Worm (Caenorhabditis elegans) whole organism, L2 larva: ENCODE results near the gene F21D12.2.
A peak's percentile ranks its signal among the peaks of the same experiment; 100 is the strongest.

ENCODE experiments used
- C34F6.9 ChIP-seq: fragments of 150-350 bp; optimal IDR thresholded peaks from 2 replicates; lab custom pipeline; 2014; ENCODE audit warnings: missing biosample characterization, missing genetic modification characterization
- F13H6.1 ChIP-seq: sonication (generic microtip); optimal IDR thresholded peaks from 2 replicates; lab custom pipeline; 2016; ENCODE audit warnings: missing genetic modification characterization, missing compliant biosample characterization
- R02D3.7 ChIP-seq: fragments of 150-350 bp; optimal IDR thresholded peaks from 2 replicates; lab custom pipeline; 2014; ENCODE audit warnings: missing biosample characterization, missing genetic modification characterization
- Y55F3AM.14 ChIP-seq: fragments of 200-800 bp; sonication (Bioruptor generic); optimal IDR thresholded peaks from 2 replicates; lab custom pipeline; 2018; ENCODE audit warnings: mild to moderate bottlenecking, missing genetic modification characterization, missing compliant biosample characterization
- ZK546.5 ChIP-seq: sonication (generic microtip); optimal IDR thresholded peaks from 2 replicates; lab custom pipeline; 2017; ENCODE audit warnings: missing biosample characterization, missing genetic modification characterization
- alr-1 ChIP-seq: fragments of 150-350 bp; optimal IDR thresholded peaks from 2 replicates; lab custom pipeline; 2014; ENCODE audit warnings: missing biosample characterization, missing genetic modification characterization
- aly-2 ChIP-seq: fragments of 150-350 bp; optimal IDR thresholded peaks from 2 replicates; lab custom pipeline; 2014; ENCODE audit warnings: missing biosample characterization, missing genetic modification characterization
- ama-1 ChIP-seq: fragments of 150-350 bp; optimal IDR thresholded peaks from 2 replicates; lab custom pipeline; 2018; ENCODE audit warnings: inconsistent platforms
- blmp-1 ChIP-seq: sonication (generic microtip); optimal IDR thresholded peaks from 2 replicates; lab custom pipeline; 2017; ENCODE audit warnings: missing genetic modification characterization, mild to moderate bottlenecking, missing compliant biosample characterization, antibody characterized with exemption, moderate library complexity; ENCODE audit not compliant: insufficient read depth
- ceh-16 ChIP-seq: fragments of 150-350 bp; optimal IDR thresholded peaks from 2 replicates; lab custom pipeline; 2014; ENCODE audit warnings: missing biosample characterization, missing genetic modification characterization
- ceh-82 ChIP-seq: fragments of 150-350 bp; optimal IDR thresholded peaks from 2 replicates; lab custom pipeline; 2014; ENCODE audit warnings: missing biosample characterization, missing genetic modification characterization
- crh-2 ChIP-seq: sonication (generic microtip); optimal IDR thresholded peaks from 2 replicates; lab custom pipeline; 2017; ENCODE audit warnings: missing biosample characterization, missing genetic modification characterization
- dmd-4 ChIP-seq: sonication (generic microtip); optimal IDR thresholded peaks from 2 replicates; lab custom pipeline; 2017; ENCODE audit warnings: missing biosample characterization, missing genetic modification characterization
- egl-27 ChIP-seq: sonication (generic microtip); optimal IDR thresholded peaks from 3 replicates; lab custom pipeline; 2017; ENCODE audit warnings: missing biosample characterization, missing genetic modification reagents, missing genetic modification characterization
- elt-1 ChIP-seq: fragments of 150-350 bp; optimal IDR thresholded peaks from 2 replicates; lab custom pipeline; 2014; ENCODE audit warnings: missing biosample characterization, missing genetic modification characterization
- elt-3 ChIP-seq: sonication (generic microtip); optimal IDR thresholded peaks from 2 replicates; lab custom pipeline; 2017; ENCODE audit warnings: missing biosample characterization, missing genetic modification characterization
- fos-1 ChIP-seq: fragments of 150-350 bp; optimal IDR thresholded peaks from 2 replicates; lab custom pipeline; 2014; ENCODE audit warnings: missing biosample characterization, missing genetic modification characterization
- gmeb-1 ChIP-seq: fragments of 150-350 bp; optimal IDR thresholded peaks from 2 replicates; lab custom pipeline; 2014; ENCODE audit warnings: missing biosample characterization, missing genetic modification characterization
- lin-11 ChIP-seq: fragments of 150-350 bp; sonication (generic microtip); optimal IDR thresholded peaks from 2 replicates; lab custom pipeline; 2014; ENCODE audit warnings: missing biosample characterization, missing genetic modification characterization, inconsistent platforms, mixed read lengths
- lin-13 ChIP-seq: fragments of 150-350 bp; optimal IDR thresholded peaks from 2 replicates; lab custom pipeline; 2014; ENCODE audit warnings: missing biosample characterization, missing genetic modification reagents, missing genetic modification characterization
- lin-39 ChIP-seq: fragments of 150-350 bp; optimal IDR thresholded peaks from 2 replicates; lab custom pipeline; 2014; ENCODE audit warnings: missing biosample characterization, missing genetic modification reagents, missing genetic modification characterization
- lsy-2 ChIP-seq, 2 experiments: fragments of 150-350 bp in 1 of 2; sonication (generic microtip) in 1 of 2; optimal IDR thresholded peaks; 2 replicates each; lab custom pipeline; 2014 to 2017; ENCODE audit warnings: missing biosample characterization in 2 of 2, missing genetic modification characterization in 2 of 2
- mab-5 ChIP-seq: fragments of 150-350 bp; optimal IDR thresholded peaks from 2 replicates; lab custom pipeline; 2014; ENCODE audit warnings: missing biosample characterization, missing genetic modification characterization
- mbf-1 ChIP-seq: sonication (generic microtip); optimal IDR thresholded peaks from 2 replicates; lab custom pipeline; 2017; ENCODE audit warnings: missing biosample characterization, missing genetic modification characterization
- mdl-1 ChIP-seq, 2 experiments: fragments of 150-350 bp in 1 of 2; sonication (generic microtip) in 1 of 2; optimal IDR thresholded peaks; 2 replicates each; lab custom pipeline; 2017; ENCODE audit warnings: missing biosample characterization in 2 of 2, missing genetic modification characterization in 2 of 2
- nhr-10 ChIP-seq: sonication (generic microtip); optimal IDR thresholded peaks from 2 replicates; lab custom pipeline; 2017; ENCODE audit warnings: missing biosample characterization, missing genetic modification characterization
- nhr-11 ChIP-seq: fragments of 150-350 bp; optimal IDR thresholded peaks from 2 replicates; lab custom pipeline; 2014; ENCODE audit warnings: missing biosample characterization, missing genetic modification characterization
- nhr-12 ChIP-seq: fragments of 150-350 bp; optimal IDR thresholded peaks from 2 replicates; lab custom pipeline; 2014; ENCODE audit warnings: missing biosample characterization, missing genetic modification characterization
- nhr-129 ChIP-seq: fragments of 150-350 bp; optimal IDR thresholded peaks from 2 replicates; lab custom pipeline; 2014; ENCODE audit warnings: missing biosample characterization, missing genetic modification characterization
- nhr-21 ChIP-seq: fragments of 150-350 bp; optimal IDR thresholded peaks from 2 replicates; lab custom pipeline; 2014; ENCODE audit warnings: missing biosample characterization, missing genetic modification characterization
- nhr-23 ChIP-seq: fragments of 150-350 bp; optimal IDR thresholded peaks from 2 replicates; lab custom pipeline; 2014; ENCODE audit warnings: missing biosample characterization, missing genetic modification reagents, missing genetic modification characterization
- nhr-237 ChIP-seq: fragments of 150-350 bp; optimal IDR thresholded peaks from 2 replicates; lab custom pipeline; 2014; ENCODE audit warnings: missing biosample characterization, missing genetic modification characterization
- nhr-25 ChIP-seq: fragments of 150-350 bp; sonication (generic microtip); optimal IDR thresholded peaks from 3 replicates; lab custom pipeline; 2014; ENCODE audit warnings: missing biosample characterization, missing genetic modification characterization
- nhr-6 ChIP-seq: fragments of 150-350 bp; optimal IDR thresholded peaks from 2 replicates; lab custom pipeline; 2014; ENCODE audit warnings: missing biosample characterization, missing genetic modification characterization
- nhr-77 ChIP-seq: fragments of 150-350 bp; optimal IDR thresholded peaks from 2 replicates; lab custom pipeline; 2014; ENCODE audit warnings: missing biosample characterization, missing genetic modification characterization
- peb-1 ChIP-seq: fragments of 150-350 bp; optimal IDR thresholded peaks from 2 replicates; lab custom pipeline; 2014; ENCODE audit warnings: missing biosample characterization, missing genetic modification characterization
- sem-4 ChIP-seq: fragments of 150-350 bp; optimal IDR thresholded peaks from 2 replicates; lab custom pipeline; 2014; ENCODE audit warnings: missing biosample characterization, missing genetic modification reagents, missing genetic modification characterization
- skn-1 ChIP-seq: sonication (generic microtip); optimal IDR thresholded peaks from 2 replicates; lab custom pipeline; 2017; ENCODE audit warnings: missing biosample characterization, missing genetic modification characterization
- sma-3 ChIP-seq: sonication (generic microtip); optimal IDR thresholded peaks from 2 replicates; lab custom pipeline; 2016; ENCODE audit warnings: missing genetic modification reagents, missing genetic modification characterization, missing compliant biosample characterization
- sma-9 ChIP-seq, 2 experiments: fragments of 150-350 bp in 1 of 2; sonication (generic microtip) in 1 of 2; optimal IDR thresholded peaks; 2 replicates each; lab custom pipeline; 2014 to 2016; ENCODE audit warnings: missing genetic modification characterization in 2 of 2, mild to moderate bottlenecking in 1 of 2, missing biosample characterization in 1 of 2, missing compliant biosample characterization in 1 of 2, missing genetic modification reagents in 1 of 2, moderate library complexity in 1 of 2
- snpc-4 ChIP-seq: fragments of 150-350 bp; optimal IDR thresholded peaks from 2 replicates; lab custom pipeline; 2014; ENCODE audit warnings: missing biosample characterization, missing genetic modification characterization
- unc-39 ChIP-seq: fragments of 150-350 bp; optimal IDR thresholded peaks from 2 replicates; lab custom pipeline; 2014; ENCODE audit warnings: missing biosample characterization, missing genetic modification characterization
- unc-55 ChIP-seq: fragments of 150-350 bp; sonication (generic microtip); optimal IDR thresholded peaks from 3 replicates; lab custom pipeline; 2014; ENCODE audit warnings: missing biosample characterization, missing genetic modification reagents, missing genetic modification characterization
- unc-62 ChIP-seq: fragments of 150-350 bp; optimal IDR thresholded peaks from 2 replicates; lab custom pipeline; 2014; ENCODE audit warnings: missing biosample characterization, missing genetic modification reagents, missing genetic modification characterization
- zag-1 ChIP-seq: fragments of 150-350 bp; optimal IDR thresholded peaks from 2 replicates; lab custom pipeline; 2014; ENCODE audit warnings: missing biosample characterization, missing genetic modification characterization
- ztf-1 ChIP-seq: fragments of 200-800 bp; sonication (Bioruptor generic); conservative IDR thresholded peaks from 2 replicates; pipeline ENCODE4 v1.3.6; 2022; ENCODE audit warnings: missing genetic modification characterization, missing compliant biosample characterization
- ztf-11 ChIP-seq: sonication (generic microtip); optimal IDR thresholded peaks from 2 replicates; lab custom pipeline; 2017; ENCODE audit warnings: missing biosample characterization, missing genetic modification characterization
- ztf-4 ChIP-seq: fragments of 150-350 bp; optimal IDR thresholded peaks from 2 replicates; lab custom pipeline; 2014; ENCODE audit warnings: missing biosample characterization, missing genetic modification characterization

Gene F21D12.2

DNA sequence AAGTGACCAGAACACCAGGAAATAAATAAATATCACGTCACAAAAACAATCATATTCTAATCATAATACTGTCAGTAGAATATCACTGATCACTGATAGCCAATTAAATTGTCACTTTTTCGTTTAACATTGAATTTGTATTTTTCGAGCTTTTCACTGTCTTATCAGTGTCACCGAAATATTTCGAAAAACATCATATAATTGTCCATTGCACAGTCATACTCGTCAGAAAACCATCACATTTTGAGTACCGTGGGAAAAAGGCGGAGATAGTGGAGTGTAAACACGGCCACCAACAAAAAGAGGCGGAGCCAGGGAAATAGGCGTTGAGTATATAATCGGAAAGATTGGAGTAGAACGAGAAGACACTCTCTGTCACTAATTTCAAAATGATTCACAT is 40.3 kb upstream of the F21D12.2 start:
- TF ChIP-seq aly-2 (tag; lab: Kevin White, UChicago), result no peak
- TF ChIP-seq sma-9 (GFP tag; optimal IDR thresholded peaks at IDR 0.05; lab: Kevin White, UChicago), result peak; percentile 39
- TF ChIP-seq sma-9 (tag; optimal IDR thresholded peaks at IDR 0.05; lab: Kevin White, UChicago), result no peak
- no peak for TF ChIP-seq unc-55 (GFP tag; lab: Kevin White, UChicago)
- TF ChIP-seq nhr-77 (tag; lab: Kevin White, UChicago), result no peak
- TF ChIP-seq ceh-82 (tag; lab: Kevin White, UChicago), result no peak
- TF ChIP-seq alr-1 (tag; lab: Kevin White, UChicago), result no peak
- TF ChIP-seq skn-1, result peak; percentile 7
- no peak for TF ChIP-seq sma-3 (GFP tag; lab: Kevin White, UChicago)
- no peak for TF ChIP-seq ama-1 (lab: Kevin White, UChicago)
- no peak for TF ChIP-seq unc-39
- TF ChIP-seq crh-2 (tag; lab: Kevin White, UChicago), result peak; percentile 29
- TF ChIP-seq fos-1 (tag; lab: Kevin White, UChicago), result peak; percentile 83
- TF ChIP-seq gmeb-1, result no peak
- TF ChIP-seq F13H6.1 (tag; lab: Kevin White, UChicago), result peak; percentile 32

DNA sequence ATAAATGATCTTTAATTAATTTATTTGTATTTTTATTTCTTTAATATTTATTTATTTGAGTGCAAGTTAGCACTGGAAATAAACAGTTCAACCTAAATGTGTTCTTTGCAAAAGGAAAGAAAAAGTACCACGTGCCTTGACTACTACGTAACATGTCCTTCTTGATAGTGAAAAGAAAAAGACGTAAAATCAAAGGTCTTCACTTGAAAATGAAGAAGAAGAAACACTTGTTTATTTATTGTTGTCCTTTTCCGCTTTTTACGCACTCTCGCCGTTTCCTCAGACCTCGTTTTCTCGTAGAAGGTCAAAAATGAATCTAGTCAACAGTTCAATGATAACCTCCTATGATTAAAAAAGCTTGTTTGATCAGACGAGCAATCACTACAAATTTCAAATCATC is 39.6 kb upstream of the F21D12.2 start:
- TF ChIP-seq Y55F3AM.14 (GFP tag; lab: Kevin White, UChicago) (no peak), ceh-16 (no peak), lin-39 (no peak), nhr-237 (tag; lab: Kevin White, UChicago) (no peak), elt-1 (tag; lab: Kevin White, UChicago) (no peak), unc-39 (no peak), nhr-21 (tag; lab: Kevin White, UChicago) (peak; percentile 68), nhr-129 (tag; lab: Kevin White, UChicago) (no peak), ztf-4 (no peak), blmp-1 (tag; lab: Kevin White, UChicago) (peak; percentile 69), alr-1 (tag; lab: Kevin White, UChicago) (no peak), nhr-23 (tag; lab: Kevin White, UChicago) (no peak), lin-11 (tag; lab: Kevin White, UChicago) (no peak), unc-55 (GFP tag; lab: Kevin White, UChicago) (no peak), nhr-10 (tag; lab: Kevin White, UChicago) (no peak), nhr-77 (tag; lab: Kevin White, UChicago) (no peak), fos-1 (tag; lab: Kevin White, UChicago) (peak; percentile 15), ztf-1 (no peak), crh-2 (tag; lab: Kevin White, UChicago) (peak; percentile 52), mdl-1 (tag; optimal IDR thresholded peaks at IDR 0.05; lab: Kevin White, UChicago) (peak in 1 of 2 experiments; percentile 27), R02D3.7 (tag; lab: Kevin White, UChicago) (no peak), lsy-2 (tag; optimal IDR thresholded peaks at IDR 0.05; lab: Kevin White, UChicago) (peak in 1 of 2 experiments; percentile 2), ZK546.5 (tag; lab: Kevin White, UChicago) (no peak), elt-3 (tag; lab: Kevin White, UChicago) (no peak), zag-1 (tag; lab: Kevin White, UChicago) (no peak), unc-62 (GFP tag; lab: Kevin White, UChicago) (no peak), ceh-82 (tag; lab: Kevin White, UChicago) (no peak), aly-2 (tag; lab: Kevin White, UChicago) (no peak), peb-1 (no peak), lin-13 (no peak), gmeb-1 (no peak), sem-4 (tag; lab: Kevin White, UChicago) (no peak), nhr-6 (tag; lab: Kevin White, UChicago) (no peak), skn-1 (no peak), mab-5 (no peak), nhr-11 (tag; lab: Kevin White, UChicago) (no peak), C34F6.9 (tag; lab: Kevin White, UChicago) (no peak), ama-1 (lab: Kevin White, UChicago) (no peak), sma-9 (GFP tag; optimal IDR thresholded peaks at IDR 0.05; lab: Kevin White, UChicago) (peak; percentile 84), sma-9 (tag; optimal IDR thresholded peaks at IDR 0.05; lab: Kevin White, UChicago) (no peak), dmd-4 (tag; lab: Kevin White, UChicago) (no peak), nhr-25 (tag; lab: Kevin White, UChicago) (peak; percentile 70), snpc-4 (tag; lab: Kevin White, UChicago) (no peak), nhr-12 (tag; lab: Kevin White, UChicago) (no peak), ztf-11 (no peak), sma-3 (GFP tag; lab: Kevin White, UChicago) (peak; percentile 19), mbf-1 (tag; lab: Kevin White, UChicago) (no peak), F13H6.1 (tag; lab: Kevin White, UChicago) (no peak), egl-27 (no peak)
